Fruit fly (Drosophila melanogaster) whole organism, embryonic: ENCODE measurements around the gene amos.

Source experiments
- ATbp ChIP-seq: fragments of 200-800 bp; sonication (Bioruptor generic); optimal IDR thresholded peaks from 2 replicates; lab custom pipeline; 2017; ENCODE audit warnings: missing biosample characterization, mild to moderate bottlenecking, missing genetic modification characterization, missing genetic modification reagents
- Atf6 ChIP-seq: fragments of 200-800 bp; sonication (Bioruptor generic); IDR thresholded peaks from 2 replicates; pipeline ENCODE4 v1.3.6; 2022; ENCODE audit warnings: missing biosample characterization, missing genetic modification characterization
- BEAF-32 ChIP-seq: fragments of 200-800 bp; sonication (Bioruptor generic); optimal IDR thresholded peaks from 3 replicates; lab custom pipeline; 2017; ENCODE audit warnings: missing biosample characterization, missing genetic modification characterization, mild to moderate bottlenecking, moderate library complexity, missing genetic modification reagents
- Blimp-1 ChIP-seq: fragments of 200-800 bp; sonication (Bioruptor generic); optimal IDR thresholded peaks from 3 replicates; lab custom pipeline; 2018; ENCODE audit warnings: missing biosample characterization, missing genetic modification characterization, mild to moderate bottlenecking, moderate library complexity, missing genetic modification reagents
- CG10147 ChIP-seq: fragments of 200-800 bp; sonication (Bioruptor generic); optimal IDR thresholded peaks from 2 replicates; lab custom pipeline; 2019; ENCODE audit warnings: missing biosample characterization, mild to moderate bottlenecking, missing genetic modification characterization, moderate library complexity
- CG10274 ChIP-seq: fragments of 200-800 bp; sonication (Bioruptor generic); optimal IDR thresholded peaks from 3 replicates; lab custom pipeline; 2017; ENCODE audit warnings: missing biosample characterization, mild to moderate bottlenecking, missing genetic modification characterization
- CG10959 ChIP-seq: fragments of 200-800 bp; sonication (Bioruptor generic); IDR thresholded peaks from 2 replicates; pipeline ENCODE4 v1.3.6; 2022; ENCODE audit warnings: missing biosample characterization, missing genetic modification characterization
- CG11695 ChIP-seq: fragments of 200-800 bp; sonication (Bioruptor generic); IDR thresholded peaks from 3 replicates; pipeline ENCODE4 v1.3.6; 2022; ENCODE audit warnings: missing biosample characterization, missing genetic modification characterization
- CG11696 ChIP-seq: fragments of 200-800 bp; sonication (Bioruptor generic); IDR thresholded peaks from 2 replicates; pipeline ENCODE4 v1.3.6; 2022; ENCODE audit warnings: missing biosample characterization, missing genetic modification characterization
- CG12236 ChIP-seq: fragments of 200-800 bp; sonication (Bioruptor generic); optimal IDR thresholded peaks from 2 replicates; lab custom pipeline; 2016; ENCODE audit warnings: missing biosample characterization, missing genetic modification characterization
- CG1233 ChIP-seq: fragments of 200-800 bp; sonication (Bioruptor generic); optimal IDR thresholded peaks from 4 replicates; lab custom pipeline; 2018; ENCODE audit warnings: missing biosample characterization, mild to moderate bottlenecking, missing genetic modification characterization
- CG12744 ChIP-seq: fragments of 200-800 bp; sonication (Bioruptor generic); optimal IDR thresholded peaks from 2 replicates; lab custom pipeline; 2016; ENCODE audit warnings: missing biosample characterization, missing genetic modification characterization
- CG13424 ChIP-seq: fragments of 200-800 bp; sonication (Bioruptor generic); optimal IDR thresholded peaks from 2 replicates; lab custom pipeline; 2019; ENCODE audit warnings: missing biosample characterization, mild to moderate bottlenecking, missing genetic modification characterization, moderate library complexity
- CG14965 ChIP-seq: fragments of 200-800 bp; sonication (Bioruptor generic); optimal IDR thresholded peaks from 2 replicates; lab custom pipeline; 2016; ENCODE audit warnings: missing biosample characterization, missing genetic modification characterization, borderline replicate concordance
- CG15011 ChIP-seq: fragments of 200-800 bp; sonication (Bioruptor generic); optimal IDR thresholded peaks from 3 replicates; lab custom pipeline; 2018; ENCODE audit warnings: missing biosample characterization, mild to moderate bottlenecking, missing genetic modification characterization
- CG15696 ChIP-seq: fragments of 200-800 bp; sonication (Bioruptor generic); optimal IDR thresholded peaks from 2 replicates; lab custom pipeline; 2019; ENCODE audit warnings: missing biosample characterization, mild to moderate bottlenecking, missing genetic modification characterization, moderate library complexity
- CG17186 ChIP-seq: fragments of 200-800 bp; sonication (Bioruptor generic); optimal IDR thresholded peaks from 3 replicates; lab custom pipeline; 2017; ENCODE audit warnings: missing biosample characterization, missing genetic modification reagents, missing genetic modification characterization
- CG17612 ChIP-seq: fragments of 200-800 bp; sonication (Bioruptor generic); IDR thresholded peaks from 2 replicates; pipeline ENCODE4 v1.3.6; 2022; ENCODE audit warnings: missing biosample characterization, missing genetic modification characterization
- CG32772 ChIP-seq: fragments of 200-800 bp; sonication (Bioruptor generic); IDR thresholded peaks from 2 replicates; pipeline ENCODE4 v1.3.6; 2022; ENCODE audit warnings: missing biosample characterization, missing genetic modification characterization
- CG33557 ChIP-seq: fragments of 200-800 bp; sonication (Bioruptor generic); optimal IDR thresholded peaks from 2 replicates; lab custom pipeline; 2019; ENCODE audit warnings: missing biosample characterization, mild to moderate bottlenecking, missing genetic modification characterization, moderate library complexity
- CG6854 ChIP-seq: fragments of 200-800 bp; sonication (Bioruptor generic); optimal IDR thresholded peaks from 3 replicates; lab custom pipeline; 2017; ENCODE audit warnings: missing biosample characterization, mild to moderate bottlenecking, missing genetic modification characterization
- CG7987 ChIP-seq: fragments of 200-800 bp; sonication (Bioruptor generic); optimal IDR thresholded peaks from 2 replicates; lab custom pipeline; 2018; ENCODE audit warnings: missing biosample characterization, mild to moderate bottlenecking, missing genetic modification characterization, moderate library complexity
- CG8281 ChIP-seq: fragments of 200-800 bp; sonication (Bioruptor generic); optimal IDR thresholded peaks from 2 replicates; lab custom pipeline; 2018; ENCODE audit warnings: missing biosample characterization, mild to moderate bottlenecking, missing genetic modification characterization, moderate library complexity
- CG8944 ChIP-seq: fragments of 200-800 bp; sonication (Bioruptor generic); optimal IDR thresholded peaks from 3 replicates; lab custom pipeline; 2016; ENCODE audit warnings: missing biosample characterization, missing genetic modification characterization
- CG9215 ChIP-seq: fragments of 200-800 bp; sonication (Bioruptor generic); IDR thresholded peaks from 2 replicates; pipeline ENCODE4 v1.3.6; 2022; ENCODE audit warnings: missing biosample characterization, missing genetic modification characterization
- CG9932 ChIP-seq: fragments of 200-800 bp; sonication (Bioruptor generic); IDR thresholded peaks from 2 replicates; pipeline ENCODE4 v1.3.6; 2022; ENCODE audit warnings: missing biosample characterization, missing genetic modification characterization
- Dek ChIP-seq: fragments of 200-800 bp; sonication (Bioruptor generic); optimal IDR thresholded peaks from 3 replicates; lab custom pipeline; 2019; ENCODE audit warnings: missing biosample characterization, mild to moderate bottlenecking, missing genetic modification characterization, moderate library complexity
- Ets65A ChIP-seq: fragments of 200-800 bp; sonication (Bioruptor generic); peaks from one replicate; lab custom pipeline; 2016; ENCODE audit warnings: missing biosample characterization, missing genetic modification characterization
- Fer2 ChIP-seq: fragments of 200-800 bp; sonication (Bioruptor generic); optimal IDR thresholded peaks from 2 replicates; lab custom pipeline; 2018; ENCODE audit warnings: missing biosample characterization, mild to moderate bottlenecking, missing genetic modification characterization, moderate library complexity
- GATAe ChIP-seq: fragments of 200-800 bp; sonication (Bioruptor generic); conservative IDR thresholded peaks from 2 replicates; pipeline ENCODE4 v1.3.6; 2022; ENCODE audit warnings: missing biosample characterization, missing genetic modification characterization
- Hr51 ChIP-seq, 2 experiments: fragments of 200-800 bp; sonication (Bioruptor generic); optimal IDR thresholded peaks; 2 replicates in 1 of 2; 3 replicates in 1 of 2; lab custom pipeline; 2016 to 2018; ENCODE audit warnings: missing biosample characterization in 2 of 2, missing genetic modification characterization in 2 of 2, mild to moderate bottlenecking in 1 of 2, moderate library complexity in 1 of 2
- Lhr ChIP-seq: fragments of 200-800 bp; sonication (Bioruptor generic); optimal IDR thresholded peaks from 3 replicates; lab custom pipeline; 2017; ENCODE audit warnings: mild to moderate bottlenecking, missing biosample characterization, missing genetic modification reagents, missing genetic modification characterization
- Ravus ChIP-seq: fragments of 200-800 bp; sonication (Bioruptor generic); IDR thresholded peaks from 2 replicates; pipeline ENCODE4 v1.3.6; 2022; ENCODE audit warnings: missing biosample characterization, missing genetic modification characterization
- Ssrp ChIP-seq: fragments of 200-800 bp; sonication (Bioruptor generic); optimal IDR thresholded peaks from 2 replicates; lab custom pipeline; 2018; ENCODE audit warnings: missing biosample characterization, mild to moderate bottlenecking, missing genetic modification characterization, moderate library complexity
- crc ChIP-seq: fragments of 200-800 bp; sonication (Bioruptor generic); optimal IDR thresholded peaks from 2 replicates; lab custom pipeline; 2016; ENCODE audit warnings: missing biosample characterization, missing genetic modification characterization
- dmrt11E ChIP-seq: fragments of 200-800 bp; sonication (Bioruptor generic); optimal IDR thresholded peaks from 3 replicates; lab custom pipeline; 2018; ENCODE audit warnings: missing biosample characterization, mild to moderate bottlenecking, missing genetic modification characterization, moderate library complexity
- gce ChIP-seq: fragments of 200-800 bp; sonication (Bioruptor generic); IDR thresholded peaks from 3 replicates; pipeline ENCODE4 v1.3.6; 2022; ENCODE audit warnings: missing biosample characterization, missing genetic modification characterization
- gro ChIP-seq: fragments of 200-800 bp; sonication (Bioruptor generic); optimal IDR thresholded peaks from 2 replicates; lab custom pipeline; 2016; ENCODE audit warnings: missing biosample characterization, missing genetic modification characterization
- lmd ChIP-seq: fragments of 200-800 bp; sonication (Bioruptor generic); IDR thresholded peaks from 2 replicates; pipeline ENCODE4 v1.3.6; 2022; ENCODE audit warnings: missing biosample characterization, missing genetic modification characterization
- luna ChIP-seq: fragments of 200-800 bp; sonication (Bioruptor generic); optimal IDR thresholded peaks from 2 replicates; lab custom pipeline; 2016; ENCODE audit warnings: missing biosample characterization, missing genetic modification characterization
- mam ChIP-seq: fragments of 200-800 bp; sonication (Bioruptor generic); optimal IDR thresholded peaks from 3 replicates; lab custom pipeline; 2016; ENCODE audit warnings: missing biosample characterization, missing genetic modification characterization
- p53 ChIP-seq: fragments of 200-800 bp; sonication (Bioruptor generic); optimal IDR thresholded peaks from 2 replicates; lab custom pipeline; 2016; ENCODE audit warnings: missing biosample characterization, missing genetic modification characterization
- peb ChIP-seq: fragments of 200-800 bp; sonication (Bioruptor generic); IDR thresholded peaks from 2 replicates; pipeline ENCODE4 v1.3.6; 2022; ENCODE audit warnings: missing biosample characterization, missing genetic modification characterization
- ranshi ChIP-seq: fragments of 200-800 bp; sonication (Bioruptor generic); IDR thresholded peaks from 2 replicates; pipeline ENCODE4 v1.3.6; 2022; ENCODE audit warnings: missing biosample characterization, missing genetic modification characterization
- schlank ChIP-seq: fragments of 200-800 bp; sonication (Bioruptor generic); optimal IDR thresholded peaks from 2 replicates; lab custom pipeline; 2018; ENCODE audit warnings: missing biosample characterization, mild to moderate bottlenecking, missing genetic modification characterization
- scrt ChIP-seq: fragments of 200-800 bp; sonication (Bioruptor generic); optimal IDR thresholded peaks from 2 replicates; lab custom pipeline; 2018; ENCODE audit warnings: missing biosample characterization, mild to moderate bottlenecking, missing genetic modification characterization, moderate library complexity
- sd ChIP-seq: fragments of 200-800 bp; sonication (Bioruptor generic); optimal IDR thresholded peaks from 3 replicates; lab custom pipeline; 2018; ENCODE audit warnings: missing biosample characterization, mild to moderate bottlenecking, missing genetic modification characterization, moderate library complexity
- tin ChIP-seq: fragments of 200-800 bp; sonication (Bioruptor generic); optimal IDR thresholded peaks from 3 replicates; lab custom pipeline; 2016; ENCODE audit warnings: missing biosample characterization, missing genetic modification characterization
- vnd ChIP-seq: fragments of 200-800 bp; sonication (Bioruptor generic); IDR thresholded peaks from 3 replicates; pipeline ENCODE4 v1.3.6; 2022; ENCODE audit warnings: missing biosample characterization, missing genetic modification characterization; ENCODE audit not compliant: partially characterized antibody
- wor ChIP-seq: fragments of 200-800 bp; sonication (Bioruptor generic); IDR thresholded peaks from 2 replicates; pipeline ENCODE4 v1.3.6; 2022; ENCODE audit warnings: missing biosample characterization, missing genetic modification characterization

The amos gene

dm6 chr2L:18626987-18627386 lies 30.3 kb upstream of the amos start (continued):
- TF ChIP-seq CG1233 (GFP tag; lab: Kevin White, UChicago), result peak; percentile 76
- peak; percentile 55; the same call in 1 of the 3 replicates for TF ChIP-seq gce
- TF ChIP-seq scrt (GFP tag; lab: Kevin White, UChicago), result peak; percentile 78
- TF ChIP-seq CG17612 (GFP tag; lab: Robert Waterston, UW), result 0 out of 2 replicates have a peak, but pooled peaks have one; percentile 46
- peak; percentile 81 for TF ChIP-seq CG15011
- TF ChIP-seq CG12236 (GFP tag; lab: Kevin White, UChicago), result peak; percentile 92
- TF ChIP-seq CG7987, result peak; percentile 93
- TF ChIP-seq Lhr (GFP tag; lab: Kevin White, UChicago), result peak; percentile 62
- TF ChIP-seq CG8944, result peak; percentile 84
- TF ChIP-seq CG10274, result peak; percentile 47
- TF ChIP-seq crc (GFP tag; lab: Kevin White, UChicago), result peak; percentile 80
- peak; percentile 70 for TF ChIP-seq CG13424 (tag; lab: Kevin White, UChicago)
- TF ChIP-seq CG11696 (GFP tag; lab: Robert Waterston, UW), result peak; percentile 68; the same call in 1 of the 2 replicates
- peak; percentile 80 for TF ChIP-seq CG14965
- TF ChIP-seq ATbp (GFP tag; lab: Kevin White, UChicago), result peak; percentile 98
- no peak for TF ChIP-seq Ssrp (tag; lab: Kevin White, UChicago)
- peak; percentile 76; the same call in 2 of the 3 replicates for TF ChIP-seq CG11695 (GFP tag; lab: Robert Waterston, UW)
- peak; percentile 82 for TF ChIP-seq Dek (tag; lab: Kevin White, UChicago)
- peak; percentile 77 for TF ChIP-seq Blimp-1
- no peak for TF ChIP-seq Ravus (GFP tag; lab: Robert Waterston, UW)
- TF ChIP-seq wor (GFP tag; lab: Robert Waterston, UW), result no peak
- TF ChIP-seq CG10147 (GFP tag; lab: Kevin White, UChicago), result peak; percentile 71
- peak; percentile 60 for TF ChIP-seq CG15696 (tag; lab: Kevin White, UChicago)
- no peak for TF ChIP-seq CG9215 (GFP tag; lab: Robert Waterston, UW)
- peak; percentile 85 for TF ChIP-seq sd (tag; lab: Kevin White, UChicago)
- TF ChIP-seq peb (GFP tag; lab: Robert Waterston, UW), result no peak; the same call in 1 of the 2 replicates
- 0 out of 2 replicates have a peak, but pooled peaks have one; percentile 45 for TF ChIP-seq CG10959
- peak; percentile 65 for TF ChIP-seq dmrt11E (tag; lab: Kevin White, UChicago)
- peak; percentile 61 for TF ChIP-seq p53 (GFP tag; lab: Kevin White, UChicago)
- peak; percentile 53 for TF ChIP-seq CG32772 (GFP tag; lab: Robert Waterston, UW)
- TF ChIP-seq gro (GFP tag; lab: Kevin White, UChicago), result peak; percentile 89
- peak; percentile 78; the same call in 1 of the 2 replicates for TF ChIP-seq ranshi (GFP tag; lab: Robert Waterston, UW)
- TF ChIP-seq tin (GFP tag; lab: Kevin White, UChicago), result peak; percentile 13
- peak; percentile 18 for TF ChIP-seq CG9932
- peak; percentile 64 for TF ChIP-seq mam (GFP tag; lab: Kevin White, UChicago)
- peak; percentile 88 for TF ChIP-seq Atf6
- TF ChIP-seq GATAe (GFP tag; lab: Robert Waterston, UW), result 0 out of 2 replicates have a peak, but pooled peaks have one; percentile 12
- TF ChIP-seq CG17186, result peak; percentile 32
- TF ChIP-seq Fer2 (tag; lab: Kevin White, UChicago), result peak; percentile 58
- TF ChIP-seq CG8281 (tag; lab: Kevin White, UChicago), result peak; percentile 52
- peak; percentile 59 to 83 for TF ChIP-seq Hr51 (GFP tag; optimal IDR thresholded peaks at IDR 0.05; lab: Kevin White, UChicago)
- no peak for TF ChIP-seq vnd
- peak; percentile 74 for TF ChIP-seq CG6854 (GFP tag; lab: Kevin White, UChicago)
- peak; percentile 84 for TF ChIP-seq schlank (tag; lab: Kevin White, UChicago)
- TF ChIP-seq Ets65A (GFP tag; lab: Kevin White, UChicago), result peak; percentile 78
- no peak for TF ChIP-seq BEAF-32 (GFP tag; lab: Kevin White, UChicago)
- TF ChIP-seq CG12744 (GFP tag; lab: Kevin White, UChicago), result peak; percentile 84
- peak; percentile 64 for TF ChIP-seq CG33557 (GFP tag; lab: Kevin White, UChicago)
- peak; percentile 22; the same call in 1 of the 2 replicates for TF ChIP-seq lmd (GFP tag; lab: Robert Waterston, UW)
- peak; percentile 62 for TF ChIP-seq luna (GFP tag; lab: Kevin White, UChicago)
